Worm (Caenorhabditis elegans) whole organism, young adult: Measurements from ENCODE around the gene C33H5.2.

Source experiments
- C06A6.2 ChIP-seq: fragments of 200-800 bp; sonication (Bioruptor generic); conservative IDR thresholded peaks from 2 replicates; pipeline ENCODE4 v1.3.6; 2022; ENCODE audit warnings: missing genetic modification characterization, missing compliant biosample characterization
- D2030.7 ChIP-seq: fragments of 200-800 bp; sonication (Bioruptor generic); IDR thresholded peaks from 2 replicates; pipeline ENCODE4 v1.3.6; 2022; ENCODE audit warnings: missing genetic modification reagents, missing genetic modification characterization, missing compliant biosample characterization
- F10E7.11 ChIP-seq: sonication (generic microtip); optimal IDR thresholded peaks from 2 replicates; lab custom pipeline; 2017; ENCODE audit warnings: mild to moderate bottlenecking, missing genetic modification characterization, moderate library complexity, missing compliant biosample characterization
- F23B12.7 ChIP-seq: sonication (generic microtip); optimal IDR thresholded peaks from 2 replicates; lab custom pipeline; 2017; ENCODE audit warnings: missing genetic modification characterization, mild to moderate bottlenecking, missing compliant biosample characterization, antibody characterized with exemption, moderate library complexity; ENCODE audit not compliant: insufficient read depth
- F49E8.2 ChIP-seq: sonication (generic microtip); optimal IDR thresholded peaks from 3 replicates; lab custom pipeline; 2017; ENCODE audit warnings: missing genetic modification characterization, mild to moderate bottlenecking, missing compliant biosample characterization, antibody characterized with exemption, moderate library complexity; ENCODE audit not compliant: insufficient read depth
- F52B5.7 ChIP-seq: sonication (generic microtip); optimal IDR thresholded peaks from 2 replicates; lab custom pipeline; 2016; ENCODE audit warnings: mild to moderate bottlenecking, missing genetic modification characterization, missing compliant biosample characterization
- T07F8.4 ChIP-seq: sonication (generic microtip); optimal IDR thresholded peaks from 2 replicates; lab custom pipeline; 2016; ENCODE audit warnings: mild to moderate bottlenecking, missing genetic modification characterization, moderate library complexity, missing compliant biosample characterization
- Y56A3A.18 ChIP-seq: fragments of 200-800 bp; sonication (Bioruptor generic); IDR thresholded peaks from 2 replicates; pipeline ENCODE4 v1.3.6; 2022; ENCODE audit warnings: missing genetic modification reagents, missing genetic modification characterization, missing compliant biosample characterization
- Y79H2A.3 ChIP-seq: fragments of 200-800 bp; sonication (Bioruptor generic); conservative IDR thresholded peaks from 2 replicates; pipeline ENCODE4 v1.3.6; 2022; ENCODE audit warnings: missing genetic modification reagents, missing genetic modification characterization, missing compliant biosample characterization
- aptf-3 ChIP-seq: fragments of 200-800 bp; sonication (Bioruptor generic); IDR thresholded peaks from 2 replicates; pipeline ENCODE4 v1.3.6; 2022; ENCODE audit warnings: missing genetic modification characterization, missing compliant biosample characterization
- atf-7 ChIP-seq: sonication (generic microtip); optimal IDR thresholded peaks from 2 replicates; lab custom pipeline; 2017; ENCODE audit warnings: mild to moderate bottlenecking, missing genetic modification characterization, missing compliant biosample characterization
- athp-1 ChIP-seq: sonication (generic microtip); optimal IDR thresholded peaks from 2 replicates; lab custom pipeline; 2017; ENCODE audit warnings: mild to moderate bottlenecking, missing genetic modification characterization, missing compliant biosample characterization
- attf-3 ChIP-seq: fragments of 200-800 bp; sonication (Bioruptor generic); conservative IDR thresholded peaks from 2 replicates; pipeline ENCODE4 v1.3.6; 2022; ENCODE audit warnings: missing genetic modification reagents, missing genetic modification characterization, missing compliant biosample characterization
- attf-5 ChIP-seq: fragments of 200-800 bp; sonication (Bioruptor generic); optimal IDR thresholded peaks from 2 replicates; lab custom pipeline; 2018; ENCODE audit warnings: mild to moderate bottlenecking, missing genetic modification characterization, missing compliant biosample characterization
- bed-1 ChIP-seq: fragments of 200-800 bp; sonication (Bioruptor generic); IDR thresholded peaks from 2 replicates; pipeline ENCODE4 v1.3.6; 2022; ENCODE audit warnings: missing genetic modification reagents, missing genetic modification characterization, missing compliant biosample characterization
- bed-2 ChIP-seq: fragments of 200-800 bp; sonication (Bioruptor generic); IDR thresholded peaks from 2 replicates; pipeline ENCODE4 v1.3.6; 2022; ENCODE audit warnings: missing genetic modification reagents, missing genetic modification characterization, missing compliant biosample characterization
- dpff-1 ChIP-seq: sonication (generic microtip); optimal IDR thresholded peaks from 2 replicates; lab custom pipeline; 2017; ENCODE audit warnings: mild to moderate bottlenecking, missing genetic modification characterization, missing compliant biosample characterization
- dpl-1 ChIP-seq: fragments of 150-350 bp; optimal IDR thresholded peaks from 2 replicates; lab custom pipeline; 2014; ENCODE audit warnings: missing biosample characterization, missing genetic modification reagents, missing genetic modification characterization
- egl-18 ChIP-seq: fragments of 200-800 bp; sonication (Bioruptor generic); IDR thresholded peaks from 2 replicates; pipeline ENCODE4 v1.3.6; 2022; ENCODE audit warnings: missing genetic modification reagents, missing genetic modification characterization, missing compliant biosample characterization
- hlh-12 ChIP-seq: sonication (generic microtip); optimal IDR thresholded peaks from 2 replicates; lab custom pipeline; 2016; ENCODE audit warnings: missing genetic modification characterization, missing compliant biosample characterization
- hmg-1.2 ChIP-seq: fragments of 200-800 bp; sonication (Bioruptor generic); IDR thresholded peaks from 2 replicates; pipeline ENCODE4 v1.3.6; 2022; ENCODE audit warnings: missing genetic modification reagents, missing genetic modification characterization, missing compliant biosample characterization
- lag-1 ChIP-seq: fragments of 200-800 bp; sonication (Bioruptor generic); IDR thresholded peaks from 2 replicates; pipeline ENCODE4 v1.3.6; 2022; ENCODE audit warnings: missing genetic modification reagents, missing genetic modification characterization, missing compliant biosample characterization
- let-526 ChIP-seq: fragments of 200-800 bp; sonication (Bioruptor generic); IDR thresholded peaks from 2 replicates; pipeline ENCODE4 v1.3.6; 2022; ENCODE audit warnings: missing genetic modification reagents, missing genetic modification characterization, missing compliant biosample characterization
- lin-26 ChIP-seq: fragments of 200-800 bp; sonication (Bioruptor generic); IDR thresholded peaks from 2 replicates; pipeline ENCODE4 v1.3.6; 2022; ENCODE audit warnings: missing genetic modification reagents, missing genetic modification characterization, missing compliant biosample characterization
- lir-1 ChIP-seq: fragments of 200-800 bp; sonication (Bioruptor generic); conservative IDR thresholded peaks from 2 replicates; pipeline ENCODE4 v1.3.6; 2022; ENCODE audit warnings: missing genetic modification reagents, missing genetic modification characterization, missing compliant biosample characterization
- lsl-1 ChIP-seq: fragments of 200-800 bp; sonication (Bioruptor generic); optimal IDR thresholded peaks from 2 replicates; lab custom pipeline; 2018; ENCODE audit warnings: mild to moderate bottlenecking, missing genetic modification characterization, moderate library complexity, missing compliant biosample characterization
- madf-3 ChIP-seq: fragments of 200-800 bp; sonication (Bioruptor generic); IDR thresholded peaks from 2 replicates; pipeline ENCODE4 v1.3.6; 2022; ENCODE audit warnings: missing genetic modification reagents, missing genetic modification characterization, missing compliant biosample characterization
- madf-8 ChIP-seq: fragments of 200-800 bp; sonication (Bioruptor generic); conservative IDR thresholded peaks from 2 replicates; pipeline ENCODE4 v1.3.6; 2022; ENCODE audit warnings: missing genetic modification reagents, missing genetic modification characterization, missing compliant biosample characterization
- mcd-1 ChIP-seq: fragments of 200-800 bp; sonication (Bioruptor generic); IDR thresholded peaks from 2 replicates; pipeline ENCODE4 v1.3.6; 2022; ENCODE audit warnings: missing genetic modification reagents, missing genetic modification characterization, missing compliant biosample characterization
- mes-4 ChIP-seq: sonication (generic microtip); optimal IDR thresholded peaks from 2 replicates; lab custom pipeline; 2016; ENCODE audit warnings: missing genotype, missing genetic modification characterization, missing compliant biosample characterization
- mxl-1 ChIP-seq: sonication (generic microtip); optimal IDR thresholded peaks from 2 replicates; lab custom pipeline; 2016; ENCODE audit warnings: missing genetic modification characterization, missing compliant biosample characterization
- nfya-1 ChIP-seq: sonication (generic microtip); optimal IDR thresholded peaks from 2 replicates; lab custom pipeline; 2017; ENCODE audit warnings: antibody characterized with exemption, missing compliant biosample characterization, missing genetic modification characterization, borderline replicate concordance; ENCODE audit not compliant: insufficient read depth
- nhr-27 ChIP-seq: fragments of 200-800 bp; sonication (Bioruptor generic); optimal IDR thresholded peaks from 2 replicates; lab custom pipeline; 2018; ENCODE audit warnings: mild to moderate bottlenecking, missing genetic modification characterization, moderate library complexity, missing compliant biosample characterization
- nhr-80 ChIP-seq: sonication (generic microtip); optimal IDR thresholded peaks from 2 replicates; lab custom pipeline; 2016; ENCODE audit warnings: missing genetic modification characterization, missing compliant biosample characterization
- snpc-3.4 ChIP-seq: sonication (generic microtip); optimal IDR thresholded peaks from 2 replicates; lab custom pipeline; 2017; ENCODE audit warnings: missing genetic modification characterization, mild to moderate bottlenecking, missing compliant biosample characterization, antibody characterized with exemption, moderate library complexity, missing genotype, missing genetic modification reagents
- sptf-2 ChIP-seq: fragments of 200-800 bp; sonication (Bioruptor generic); optimal IDR thresholded peaks from 2 replicates; lab custom pipeline; 2018; ENCODE audit warnings: mild to moderate bottlenecking, missing genetic modification characterization, missing compliant biosample characterization
- tlf-1 ChIP-seq: fragments of 200-800 bp; sonication (Bioruptor generic); optimal IDR thresholded peaks from 2 replicates; lab custom pipeline; 2018; ENCODE audit warnings: mild to moderate bottlenecking, missing genetic modification characterization, missing compliant biosample characterization
- unc-130 ChIP-seq: sonication (generic microtip); optimal IDR thresholded peaks from 2 replicates; lab custom pipeline; 2016; ENCODE audit warnings: missing genetic modification reagents, missing genetic modification characterization, missing compliant biosample characterization
- zfh-2 ChIP-seq: fragments of 200-800 bp; sonication (Bioruptor generic); conservative IDR thresholded peaks from 2 replicates; pipeline ENCODE4 v1.3.6; 2022; ENCODE audit warnings: missing genetic modification reagents, missing genetic modification characterization, missing compliant biosample characterization
- zim-3 ChIP-seq: sonication (generic microtip); optimal IDR thresholded peaks from 2 replicates; lab custom pipeline; 2017; ENCODE audit warnings: mild to moderate bottlenecking, missing genetic modification characterization, moderate library complexity, missing compliant biosample characterization
- ztf-18 ChIP-seq: sonication (generic microtip); optimal IDR thresholded peaks from 2 replicates; lab custom pipeline; 2016; ENCODE audit warnings: missing genotype, mild to moderate bottlenecking, missing genetic modification characterization, missing compliant biosample characterization
- ztf-25 ChIP-seq: fragments of 200-800 bp; sonication (Bioruptor generic); IDR thresholded peaks from 2 replicates; pipeline ENCODE4 v1.3.6; 2022; ENCODE audit warnings: missing genetic modification reagents, missing genetic modification characterization, missing compliant biosample characterization
- ztf-28 ChIP-seq: fragments of 200-800 bp; sonication (Bioruptor generic); IDR thresholded peaks from 2 replicates; pipeline ENCODE4 v1.3.6; 2022; ENCODE audit warnings: missing genetic modification reagents, missing genetic modification characterization, missing compliant biosample characterization
- ztf-3 ChIP-seq: fragments of 200-800 bp; sonication (Bioruptor generic); optimal IDR thresholded peaks from 2 replicates; lab custom pipeline; 2018; ENCODE audit warnings: mild to moderate bottlenecking, missing genetic modification characterization, missing compliant biosample characterization

Gene C33H5.2

DNA sequence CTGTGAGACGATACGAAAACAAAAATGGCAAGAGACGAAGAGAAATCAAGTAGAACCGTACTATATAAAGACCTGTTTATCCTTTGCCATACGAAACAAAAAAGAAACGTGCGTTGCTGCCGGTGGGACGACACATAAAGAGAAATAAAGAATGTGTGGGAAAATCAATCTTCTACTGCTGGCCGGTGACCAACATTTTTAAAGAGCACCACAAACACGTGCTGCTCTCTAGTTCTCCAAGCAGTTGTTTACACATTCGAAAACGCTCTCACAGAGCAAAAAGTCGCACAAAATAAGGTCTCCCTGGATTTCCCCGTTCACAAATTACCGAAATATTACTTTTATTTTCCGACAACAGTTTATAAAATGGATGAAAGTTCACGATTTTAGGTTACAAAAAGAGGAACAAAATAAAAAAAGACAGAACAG, 15.3 kb upstream of the C33H5.2 start, which contains the start of gene imp-3 (continued):
- TF ChIP-seq unc-130 (GFP tag; lab: Kevin White, UChicago) (peak; percentile 11), aptf-3 (GFP tag; lab: Robert Waterston, UW) (peak; percentile 35; the same call in 1 of the 2 replicates), atf-7 (tag; lab: Kevin White, UChicago) (peak; percentile 79), bed-1 (no peak), sptf-2 (GFP tag; lab: Kevin White, UChicago) (no peak), lir-1 (0 out of 2 replicates have a peak, but pooled peaks have one; percentile 22), ztf-18 (tag; lab: Kevin White, UChicago) (peak; percentile 18), bed-2 (no peak), hmg-1.2 (GFP tag; lab: Robert Waterston, UW) (no peak; the same call in 1 of the 2 replicates), hlh-12 (no peak), madf-3 (0 out of 2 replicates have a peak, but pooled peaks have one; percentile 40), madf-8 (GFP tag; lab: Robert Waterston, UW) (0 out of 2 replicates have a peak, but pooled peaks have one; percentile 10), nhr-27 (no peak), ztf-3 (GFP tag; lab: Kevin White, UChicago) (no peak)
- TF ChIP-seq, all 124 proteins: peak for 69

DNA sequence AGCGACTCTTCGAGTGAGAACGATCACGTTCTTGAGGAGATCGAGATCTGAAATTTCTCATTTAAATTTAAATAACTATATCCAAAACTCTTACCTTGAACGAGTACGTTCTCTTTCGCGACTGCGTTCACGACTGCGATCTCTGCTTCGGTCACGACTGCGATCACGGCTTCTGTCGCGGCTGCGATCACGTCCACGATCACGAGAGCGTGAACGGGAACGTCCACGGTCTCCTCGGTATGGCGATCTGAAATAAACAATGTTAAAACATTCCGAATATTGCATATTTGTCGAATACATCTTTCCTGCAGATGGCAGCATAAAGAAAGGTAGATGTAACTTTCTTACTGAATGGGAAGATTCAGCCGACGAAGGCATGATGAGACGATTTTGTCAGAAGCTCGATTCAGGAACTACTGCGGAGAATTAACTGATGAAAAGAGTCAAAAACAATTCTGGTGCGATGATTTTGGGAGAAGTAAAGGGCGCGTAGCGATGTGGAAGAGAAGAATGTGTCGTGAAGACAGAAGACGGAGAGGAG, 14.6 kb upstream of the C33H5.2 start:
- TF ChIP-seq madf-3, result peak; percentile 57; the same call in 1 of the 2 replicates
- TF ChIP-seq zfh-2 (GFP tag; lab: Robert Waterston, UW), result peak; percentile 36; the same call in 1 of the 2 replicates
- peak; percentile 7; the same call in 1 of the 2 replicates for TF ChIP-seq mcd-1 (GFP tag; lab: Robert Waterston, UW)
- TF ChIP-seq Y56A3A.18, result no peak
- TF ChIP-seq madf-8 (GFP tag; lab: Robert Waterston, UW), result 0 out of 2 replicates have a peak, but pooled peaks have one; percentile 12
- TF ChIP-seq let-526 (GFP tag; lab: Robert Waterston, UW), result 0 out of 2 replicates have a peak, but pooled peaks have one; percentile 47
- no peak for TF ChIP-seq attf-3

DNA sequence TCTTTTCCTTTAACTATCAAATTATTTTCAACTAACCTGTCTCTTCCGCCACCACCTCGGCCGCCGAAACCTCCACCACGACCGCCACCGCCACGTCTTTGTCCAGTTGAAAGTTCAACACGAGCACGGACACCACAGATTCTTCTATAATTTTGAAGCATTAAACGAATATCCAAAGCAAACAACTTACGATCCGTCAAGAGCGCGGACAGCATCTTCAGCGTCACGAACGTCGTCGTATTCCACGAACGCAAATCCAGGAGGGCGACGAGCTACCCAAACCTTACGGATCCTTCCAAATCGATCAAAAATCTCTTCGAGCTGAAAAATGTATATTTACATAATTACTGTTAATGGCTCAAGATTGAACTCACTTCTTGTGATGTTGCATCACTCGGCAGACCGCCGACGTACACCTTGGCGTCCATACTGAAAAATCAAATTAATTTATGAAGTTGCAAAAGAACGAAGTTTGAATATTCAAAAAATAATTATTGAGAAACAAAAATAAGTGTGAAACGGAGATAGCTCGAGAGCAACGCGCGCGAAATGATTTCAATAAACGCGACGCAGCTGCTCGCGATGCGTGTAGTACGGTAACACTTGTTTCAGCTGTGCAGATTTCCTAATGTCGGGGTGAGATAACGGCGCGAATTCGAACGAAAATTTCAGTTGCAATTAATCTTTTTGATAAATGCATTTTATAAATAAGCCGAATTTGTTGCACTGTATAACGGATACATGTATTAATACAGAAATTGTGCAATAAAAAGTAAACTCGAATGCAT, 13.8 kb upstream of the C33H5.2 start, which contains the start of gene rsp-6:
TSS of gene rsp-6 (minus strand) at position 429 of the 788 bp plus-strand sequence.
- TF ChIP-seq F23B12.7 (tag; lab: Kevin White, UChicago), result peak; percentile 81
- peak; percentile 66 for TF ChIP-seq unc-130 (GFP tag; lab: Kevin White, UChicago)
- peak; percentile 17 for TF ChIP-seq nhr-80 (tag; lab: Kevin White, UChicago)
- no peak for TF ChIP-seq T07F8.4 (tag; lab: Kevin White, UChicago)
- TF ChIP-seq mes-4 (tag; lab: Kevin White, UChicago), result no peak
- TF ChIP-seq F49E8.2 (tag; lab: Kevin White, UChicago), result peak; percentile 83
- no peak for TF ChIP-seq mxl-1 (tag; lab: Kevin White, UChicago)
- TF ChIP-seq ztf-28 (GFP tag; lab: Robert Waterston, UW), result 0 out of 2 replicates have a peak, but pooled peaks have one; percentile 8
- TF ChIP-seq lin-26 (GFP tag; lab: Robert Waterston, UW), result peak; percentile 77
- TF ChIP-seq C06A6.2 (GFP tag; lab: Robert Waterston, UW), result no peak
- peak; percentile 83 for TF ChIP-seq D2030.7 (GFP tag; lab: Robert Waterston, UW)
- no peak for TF ChIP-seq zim-3 (tag; lab: Kevin White, UChicago)
- TF ChIP-seq attf-5, result peak; percentile 59
- no peak for TF ChIP-seq lag-1 (GFP tag; lab: Robert Waterston, UW)
- TF ChIP-seq nfya-1 (tag; lab: Kevin White, UChicago), result no peak
- TF ChIP-seq ztf-25 (GFP tag; lab: Robert Waterston, UW), result no peak
- peak; percentile 75 for TF ChIP-seq snpc-3.4
- TF ChIP-seq dpl-1, result peak; percentile 93
- TF ChIP-seq dpff-1 (tag; lab: Kevin White, UChicago), result no peak
- TF ChIP-seq F10E7.11 (tag; lab: Kevin White, UChicago), result no peak
- no peak for TF ChIP-seq F52B5.7
- TF ChIP-seq Y79H2A.3 (GFP tag; lab: Robert Waterston, UW), result no peak
- TF ChIP-seq lsl-1 (GFP tag; lab: Kevin White, UChicago), result peak; percentile 96
- TF ChIP-seq egl-18, result no peak
- peak; percentile 88 for TF ChIP-seq tlf-1
- no peak for TF ChIP-seq athp-1
